Worm (Caenorhabditis elegans) whole organism, mixed stage, embryonic: Measurements from ENCODE around the gene igeg-2.

Experiments used
- M03D4.4 ChIP-seq: sonication (generic microtip); optimal IDR thresholded peaks from 2 replicates; lab custom pipeline; 2017; ENCODE audit warnings: mild to moderate bottlenecking, missing genetic modification characterization, missing compliant biosample characterization
- bed-3 ChIP-seq: fragments of 200-800 bp; sonication (Bioruptor generic); optimal IDR thresholded peaks from 3 replicates; lab custom pipeline; 2018; ENCODE audit warnings: mild to moderate bottlenecking, missing genetic modification characterization, moderate library complexity, missing compliant biosample characterization
- ceh-39 ChIP-seq: fragments of 150-350 bp; optimal IDR thresholded peaks from 2 replicates; lab custom pipeline; 2014; ENCODE audit warnings: missing biosample characterization, missing genetic modification characterization
- ceh-43 ChIP-seq: fragments of 200-800 bp; sonication (Bioruptor generic); optimal IDR thresholded peaks from 2 replicates; lab custom pipeline; 2018; ENCODE audit warnings: mild to moderate bottlenecking, missing genetic modification characterization, moderate library complexity, missing compliant biosample characterization
- ceh-83 ChIP-seq: fragments of 200-800 bp; sonication (Bioruptor generic); optimal IDR thresholded peaks from 2 replicates; lab custom pipeline; 2018; ENCODE audit warnings: mild to moderate bottlenecking, missing genetic modification characterization, missing compliant biosample characterization
- ces-1 ChIP-seq: fragments of 150-350 bp; optimal IDR thresholded peaks from 2 replicates; lab custom pipeline; 2014; ENCODE audit warnings: missing biosample characterization, missing genetic modification reagents, missing genetic modification characterization
- drap-1 ChIP-seq: fragments of 200-800 bp; sonication (Bioruptor generic); optimal IDR thresholded peaks from 3 replicates; lab custom pipeline; 2018; ENCODE audit warnings: mild to moderate bottlenecking, missing genetic modification characterization, missing compliant biosample characterization
- elt-1 ChIP-seq: sonication (generic microtip); optimal IDR thresholded peaks from 2 replicates; lab custom pipeline; 2017; ENCODE audit warnings: missing genetic modification characterization, mild to moderate bottlenecking, missing compliant biosample characterization, antibody characterized with exemption, moderate library complexity, borderline replicate concordance; ENCODE audit not compliant: insufficient read depth
- elt-3 ChIP-seq: fragments of 150-350 bp; optimal IDR thresholded peaks from 2 replicates; lab custom pipeline; 2014; ENCODE audit warnings: missing biosample characterization, missing genetic modification characterization
- flh-1 ChIP-seq: fragments of 200-800 bp; sonication (Bioruptor generic); optimal IDR thresholded peaks from 2 replicates; lab custom pipeline; 2018; ENCODE audit warnings: mild to moderate bottlenecking, missing genetic modification characterization, moderate library complexity, missing compliant biosample characterization
- ham-2 ChIP-seq: fragments of 200-800 bp; sonication (Bioruptor generic); optimal IDR thresholded peaks from 2 replicates; lab custom pipeline; 2018; ENCODE audit warnings: mild to moderate bottlenecking, missing genetic modification characterization, missing compliant biosample characterization
- hlh-1 ChIP-seq: fragments of 150-350 bp; optimal IDR thresholded peaks from 2 replicates; lab custom pipeline; 2014; ENCODE audit warnings: missing biosample characterization, missing genetic modification reagents, missing genetic modification characterization
- lin-13 ChIP-seq: fragments of 150-350 bp; optimal IDR thresholded peaks from 2 replicates; lab custom pipeline; 2014; ENCODE audit warnings: missing biosample characterization, missing genetic modification characterization
- lin-32 ChIP-seq: fragments of 200-800 bp; sonication (Bioruptor generic); optimal IDR thresholded peaks from 2 replicates; lab custom pipeline; 2018; ENCODE audit warnings: mild to moderate bottlenecking, missing genetic modification characterization, missing compliant biosample characterization
- lsy-2 ChIP-seq: fragments of 150-350 bp; optimal IDR thresholded peaks from 2 replicates; lab custom pipeline; 2014; ENCODE audit warnings: missing biosample characterization, missing genetic modification characterization
- mab-5 ChIP-seq: fragments of 150-350 bp; optimal IDR thresholded peaks from 2 replicates; lab custom pipeline; 2014; ENCODE audit warnings: missing biosample characterization, missing genetic modification characterization
- mep-1 ChIP-seq: fragments of 150-350 bp; optimal IDR thresholded peaks from 2 replicates; lab custom pipeline; 2017; ENCODE audit warnings: missing biosample characterization, missing genetic modification reagents, missing genetic modification characterization, inconsistent platforms
- mls-2 ChIP-seq: sonication (generic microtip); optimal IDR thresholded peaks from 2 replicates; lab custom pipeline; 2016; ENCODE audit warnings: mild to moderate bottlenecking, missing genetic modification characterization, moderate library complexity, missing compliant biosample characterization
- nhr-12 ChIP-seq: fragments of 150-350 bp; optimal IDR thresholded peaks from 2 replicates; lab custom pipeline; 2014; ENCODE audit warnings: missing biosample characterization, missing genetic modification characterization
- nhr-2 ChIP-seq: fragments of 150-350 bp; optimal IDR thresholded peaks from 2 replicates; lab custom pipeline; 2014; ENCODE audit warnings: missing biosample characterization, missing genetic modification characterization
- nhr-237 ChIP-seq: fragments of 150-350 bp; optimal IDR thresholded peaks from 2 replicates; lab custom pipeline; 2014; ENCODE audit warnings: missing biosample characterization, missing genetic modification characterization
- nhr-28 ChIP-seq: fragments of 150-350 bp; optimal IDR thresholded peaks from 2 replicates; lab custom pipeline; 2014; ENCODE audit warnings: missing biosample characterization, missing genetic modification characterization
- nhr-76 ChIP-seq: sonication (generic microtip); optimal IDR thresholded peaks from 2 replicates; lab custom pipeline; 2017; ENCODE audit warnings: missing biosample characterization, missing genetic modification characterization
- pha-4 ChIP-seq: fragments of 150-350 bp; optimal IDR thresholded peaks from 2 replicates; lab custom pipeline; 2018; ENCODE audit warnings: missing biosample characterization, missing genetic modification reagents, missing genetic modification characterization
- sem-2 ChIP-seq: fragments of 200-800 bp; sonication (Bioruptor generic); optimal IDR thresholded peaks from 2 replicates; lab custom pipeline; 2018; ENCODE audit warnings: mild to moderate bottlenecking, missing genetic modification characterization, missing compliant biosample characterization
- snpc-4 ChIP-seq: fragments of 150-350 bp; optimal IDR thresholded peaks from 2 replicates; lab custom pipeline; 2014; ENCODE audit warnings: missing biosample characterization, missing genetic modification characterization
- sptf-1 ChIP-seq: sonication (generic microtip); optimal IDR thresholded peaks from 2 replicates; lab custom pipeline; 2017; ENCODE audit warnings: mild to moderate bottlenecking, missing genetic modification characterization, moderate library complexity, missing compliant biosample characterization
- tbx-8 ChIP-seq: fragments of 200-800 bp; sonication (Bioruptor generic); optimal IDR thresholded peaks from 2 replicates; lab custom pipeline; 2018; ENCODE audit warnings: mild to moderate bottlenecking, missing genetic modification characterization, moderate library complexity, missing compliant biosample characterization
- unc-120 ChIP-seq: sonication (generic microtip); optimal IDR thresholded peaks from 2 replicates; lab custom pipeline; 2017; ENCODE audit warnings: missing genetic modification characterization, missing compliant biosample characterization; ENCODE audit not compliant: poor library complexity, severe bottlenecking
- unc-62 ChIP-seq: fragments of 150-350 bp; optimal IDR thresholded peaks from 2 replicates; lab custom pipeline; 2014; ENCODE audit warnings: missing biosample characterization, missing genetic modification reagents, missing genetic modification characterization
- ztf-11 ChIP-seq: fragments of 150-350 bp; optimal IDR thresholded peaks from 2 replicates; lab custom pipeline; 2014; ENCODE audit warnings: missing biosample characterization, missing genetic modification characterization

igeg-2 gene

ce11 chrX:11446535-11446934 lies at the start of gene igeg-2:
igeg-2 (minus strand) TSS chrX:11446635.
- TF ChIP-seq pha-4 (tag; lab: Kevin White, UChicago) (no peak), nhr-76 (tag; lab: Kevin White, UChicago) (no peak), hlh-1 (tag; lab: Kevin White, UChicago) (no peak), elt-1 (tag; lab: Kevin White, UChicago) (no peak)

DNA sequence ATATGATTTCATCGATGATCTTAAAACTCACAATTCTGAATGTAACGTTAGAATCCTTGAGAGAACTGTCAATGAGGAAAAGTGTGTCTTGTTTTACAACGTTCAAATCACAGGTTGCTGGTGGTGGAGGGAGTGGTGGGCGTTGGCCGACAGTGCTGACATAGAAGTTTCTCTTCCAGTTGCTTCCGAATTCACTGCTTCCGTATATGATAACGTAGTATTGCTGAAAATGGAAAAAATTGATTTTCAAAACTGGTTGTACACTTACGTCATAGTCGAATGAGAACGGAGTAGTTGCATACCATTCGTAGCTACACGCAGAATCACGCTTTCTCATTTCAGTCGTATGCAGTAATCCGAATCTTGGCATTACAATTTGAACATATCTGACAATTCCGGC lies 45.4 kb upstream of the igeg-2 start:
- TF ChIP-seq nhr-2 (tag; lab: Kevin White, UChicago) (no peak), ces-1 (GFP tag; lab: Kevin White, UChicago) (no peak), ham-2 (GFP tag; lab: Kevin White, UChicago) (no peak), ztf-11 (no peak), tbx-8 (GFP tag; lab: Kevin White, UChicago) (no peak), mls-2 (tag; lab: Kevin White, UChicago) (no peak), mep-1 (no peak), ceh-43 (GFP tag; lab: Kevin White, UChicago) (no peak), unc-120 (tag; lab: Kevin White, UChicago) (no peak), pha-4 (tag; lab: Kevin White, UChicago) (no peak), lin-32 (GFP tag; lab: Kevin White, UChicago) (no peak), lin-13 (tag; lab: Kevin White, UChicago) (no peak), flh-1 (GFP tag; lab: Kevin White, UChicago) (no peak), lsy-2 (no peak), nhr-28 (no peak), sem-2 (GFP tag; lab: Kevin White, UChicago) (no peak), drap-1 (GFP tag; lab: Kevin White, UChicago) (no peak)

DNA sequence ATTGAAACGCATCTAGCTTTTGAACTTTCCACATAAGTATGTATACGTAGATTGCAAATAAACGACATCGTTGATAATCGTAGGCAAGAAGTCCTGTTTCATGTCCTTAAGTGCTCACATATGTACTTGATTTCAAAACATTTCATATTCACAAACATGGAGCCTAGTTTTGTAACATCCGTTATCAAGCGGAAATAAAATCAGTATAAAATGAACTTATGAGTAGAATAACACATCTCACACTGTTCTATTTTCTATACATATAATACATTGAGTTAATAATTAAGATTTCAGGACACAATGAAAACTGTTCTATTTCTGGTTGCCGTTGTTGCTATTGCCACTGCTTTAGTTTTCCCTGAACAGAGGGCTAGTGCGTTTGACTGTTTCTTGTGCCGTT lies 43.4 kb upstream of the igeg-2 start, which contains the start of gene spp-21:
spp-21 (plus strand) TSS at position 301 of the 400 bp plus-strand sequence.
- no peak for TF ChIP-seq elt-3 (tag; lab: Kevin White, UChicago)
- no peak for TF ChIP-seq unc-62 (GFP tag; lab: Kevin White, UChicago)
- no peak for TF ChIP-seq lin-32 (GFP tag; lab: Kevin White, UChicago)
- no peak for TF ChIP-seq lsy-2
- TF ChIP-seq elt-1 (tag; lab: Kevin White, UChicago): no peak
- TF ChIP-seq nhr-28: no peak
- TF ChIP-seq nhr-12 (tag; lab: Kevin White, UChicago): no peak
- TF ChIP-seq flh-1 (GFP tag; lab: Kevin White, UChicago): no peak
- no peak for TF ChIP-seq pha-4 (tag; lab: Kevin White, UChicago)
- TF ChIP-seq nhr-2 (tag; lab: Kevin White, UChicago): no peak
- no peak for TF ChIP-seq drap-1 (GFP tag; lab: Kevin White, UChicago)
- TF ChIP-seq sem-2 (GFP tag; lab: Kevin White, UChicago): no peak
- TF ChIP-seq nhr-76 (tag; lab: Kevin White, UChicago): no peak
- TF ChIP-seq ceh-83 (GFP tag; lab: Kevin White, UChicago): no peak
- no peak for TF ChIP-seq sptf-1 (tag; lab: Kevin White, UChicago)
- no peak for TF ChIP-seq nhr-237
- no peak for TF ChIP-seq M03D4.4 (tag; lab: Kevin White, UChicago)
- no peak for TF ChIP-seq ces-1 (GFP tag; lab: Kevin White, UChicago)
- TF ChIP-seq lin-13 (tag; lab: Kevin White, UChicago): no peak
- TF ChIP-seq tbx-8 (GFP tag; lab: Kevin White, UChicago): no peak

- no peak for TF ChIP-seq sptf-1 (tag; lab: Kevin White, UChicago)
- no peak for TF ChIP-seq bed-3 (GFP tag; lab: Kevin White, UChicago)
- TF ChIP-seq lsy-2: no peak
- TF ChIP-seq M03D4.4 (tag; lab: Kevin White, UChicago): no peak
- no peak for TF ChIP-seq ceh-39
- TF ChIP-seq ham-2 (GFP tag; lab: Kevin White, UChicago): no peak
- no peak for TF ChIP-seq nhr-12 (tag; lab: Kevin White, UChicago)
- no peak for TF ChIP-seq ztf-11
- no peak for TF ChIP-seq mab-5 (tag; lab: Kevin White, UChicago)
- no peak for TF ChIP-seq nhr-28
- no peak for TF ChIP-seq lin-32 (GFP tag; lab: Kevin White, UChicago)
- no peak for TF ChIP-seq flh-1 (GFP tag; lab: Kevin White, UChicago)
- TF ChIP-seq pha-4 (tag; lab: Kevin White, UChicago): no peak
- TF ChIP-seq hlh-1 (tag; lab: Kevin White, UChicago): no peak
- TF ChIP-seq nhr-76 (tag; lab: Kevin White, UChicago): no peak
- TF ChIP-seq elt-3 (tag; lab: Kevin White, UChicago): no peak
- no peak for TF ChIP-seq mep-1
- no peak for TF ChIP-seq nhr-237
- TF ChIP-seq ceh-43 (GFP tag; lab: Kevin White, UChicago): no peak
- TF ChIP-seq snpc-4 (tag; lab: Kevin White, UChicago): no peak
Observed at ce11 chrX:11487484-11487883, 41.0 kb upstream of the igeg-2 start, which contains the start of gene spp-9. spp-9 (plus strand) TSS chrX:11487784.
